Fruit fly (Drosophila melanogaster) whole organism, wandering third instar larva: ENCODE results near the gene ec.

ENCODE experiments used
- CG9705 ChIP-seq: fragments of 200-800 bp; sonication (Bioruptor generic); optimal IDR thresholded peaks from 2 replicates; lab custom pipeline; 2018; ENCODE audit warnings: missing biosample characterization, mild to moderate bottlenecking, missing genetic modification characterization
- CrebA ChIP-seq: fragments of 200-800 bp; sonication (Bioruptor generic); optimal IDR thresholded peaks from 2 replicates; lab custom pipeline; 2016; ENCODE audit warnings: missing biosample characterization, mild to moderate bottlenecking, missing genetic modification characterization, borderline replicate concordance
- Dfd ChIP-seq: fragments of >200 bp; optimal IDR thresholded peaks from 2 replicates; lab custom pipeline; 2017; ENCODE audit warnings: missing biosample characterization, missing genetic modification characterization
- Dif ChIP-seq: fragments of 200-275, 200-300 bp; sonication (Bioruptor generic); optimal IDR thresholded peaks from 2 replicates; lab custom pipeline; 2018; ENCODE audit warnings: missing biosample characterization, missing genetic modification characterization; ENCODE audit not compliant: partially characterized antibody
- GATAd ChIP-seq: sonication (Bioruptor generic); optimal IDR thresholded peaks from 2 replicates; lab custom pipeline; 2016; ENCODE audit warnings: missing biosample characterization, missing genetic modification characterization
- HLH106 ChIP-seq: fragments of 200-800 bp; optimal IDR thresholded peaks from 3 replicates; lab custom pipeline; 2019; ENCODE audit warnings: missing biosample characterization, mild to moderate bottlenecking, missing genetic modification characterization, moderate library complexity
- Hnf4 ChIP-seq: fragments of 200-800 bp; sonication (Bioruptor generic); optimal IDR thresholded peaks from 2 replicates; lab custom pipeline; 2016; ENCODE audit warnings: missing biosample characterization, mild to moderate bottlenecking, missing genetic modification characterization
- Hr78 ChIP-seq: fragments of >200 bp; optimal IDR thresholded peaks from 2 replicates; lab custom pipeline; 2017; ENCODE audit warnings: missing biosample characterization, missing genetic modification characterization
- Hr83 ChIP-seq: fragments of 200-300 bp; sonication (Bioruptor generic); optimal IDR thresholded peaks from 2 replicates; lab custom pipeline; 2016; ENCODE audit warnings: missing biosample characterization, mild to moderate bottlenecking, missing genetic modification characterization, moderate library complexity; ENCODE audit not compliant: poor library complexity, severe bottlenecking
- Jra ChIP-seq: sonication (Bioruptor generic); optimal IDR thresholded peaks from 2 replicates; lab custom pipeline; 2016; ENCODE audit warnings: missing biosample characterization, missing genetic modification characterization
- Mio ChIP-seq: sonication (Bioruptor generic); optimal IDR thresholded peaks from 2 replicates; lab custom pipeline; 2016; ENCODE audit warnings: missing biosample characterization, missing genetic modification characterization
- Myc ChIP-seq: fragments of >200 bp; optimal IDR thresholded peaks from 2 replicates; lab custom pipeline; 2017
- N ChIP-seq: fragments of >200 bp; optimal IDR thresholded peaks from 2 replicates; lab custom pipeline; 2018; ENCODE audit warnings: missing biosample characterization, missing external identifiers, missing genetic modification characterization
- OdsH ChIP-seq: fragments of 200-800 bp; sonication (Bioruptor generic); optimal IDR thresholded peaks from 2 replicates; lab custom pipeline; 2016; ENCODE audit warnings: missing biosample characterization, mild to moderate bottlenecking, missing genetic modification characterization
- Rel ChIP-seq, 2 experiments: fragments of 200-800 bp; sonication (Bioruptor generic) in 1 of 2; optimal IDR thresholded peaks; 2 replicates in 1 of 2; 3 replicates in 1 of 2; lab custom pipeline; 2016 to 2019; ENCODE audit warnings: mild to moderate bottlenecking in 2 of 2, missing biosample characterization in 2 of 2, missing genetic modification characterization in 2 of 2, moderate library complexity in 1 of 2
- Sp1 ChIP-seq: fragments of 200-800 bp; sonication (Bioruptor generic); optimal IDR thresholded peaks from 3 replicates; lab custom pipeline; 2019; ENCODE audit warnings: missing biosample characterization, mild to moderate bottlenecking, missing genetic modification characterization, moderate library complexity
- br ChIP-seq: fragments of 200-800 bp; sonication (Bioruptor generic); optimal IDR thresholded peaks from 2 replicates; lab custom pipeline; 2016; ENCODE audit warnings: missing biosample characterization, missing genetic modification characterization
- brk ChIP-seq: fragments of 200-800 bp; sonication (Bioruptor generic); optimal IDR thresholded peaks from 2 replicates; lab custom pipeline; 2016; ENCODE audit warnings: missing biosample characterization, mild to moderate bottlenecking, missing genetic modification characterization
- dl ChIP-seq, 2 experiments: fragments of 175-275, 200-275 bp in 1 of 2; fragments of 200-275 bp in 1 of 2; sonication (Bioruptor generic); optimal IDR thresholded peaks; lab custom pipeline; 2018; ENCODE audit warnings: mild to moderate bottlenecking in 2 of 2, missing biosample characterization in 2 of 2, missing genetic modification characterization in 2 of 2, moderate library complexity in 2 of 2; ENCODE audit not compliant: partially characterized antibody in 2 of 2, insufficient read depth in 1 of 2
- dmrt93B ChIP-seq: fragments of 200-800 bp; sonication (Bioruptor generic); optimal IDR thresholded peaks from 2 replicates; lab custom pipeline; 2018; ENCODE audit warnings: missing biosample characterization, mild to moderate bottlenecking, missing genetic modification characterization
- ey ChIP-seq: fragments of 200-800 bp; sonication (Bioruptor generic); optimal IDR thresholded peaks from 2 replicates; lab custom pipeline; 2016; ENCODE audit warnings: missing biosample characterization, missing genetic modification characterization
- fru ChIP-seq: fragments of 200-800 bp; sonication (Bioruptor generic); optimal IDR thresholded peaks from 3 replicates; lab custom pipeline; 2016; ENCODE audit warnings: missing biosample characterization, mild to moderate bottlenecking, missing genetic modification characterization
- h ChIP-seq: fragments of 200-800 bp; sonication (Bioruptor generic); optimal IDR thresholded peaks from 3 replicates; lab custom pipeline; 2016; ENCODE audit warnings: missing biosample characterization, mild to moderate bottlenecking, missing genetic modification characterization
- jim ChIP-seq: fragments of 175-275, 200-325 bp; sonication (Bioruptor generic); optimal IDR thresholded peaks from 2 replicates; lab custom pipeline; 2016; ENCODE audit warnings: missing biosample characterization, mild to moderate bottlenecking, missing genetic modification characterization
- lola ChIP-seq: fragments of >200 bp; optimal IDR thresholded peaks from 2 replicates; lab custom pipeline; 2017; ENCODE audit warnings: missing biosample characterization, missing genetic modification characterization
- psq ChIP-seq: fragments of 200-800 bp; sonication (Bioruptor generic); optimal IDR thresholded peaks from 3 replicates; lab custom pipeline; 2017; ENCODE audit warnings: missing biosample characterization, mild to moderate bottlenecking, missing genetic modification characterization, moderate library complexity
- rgr ChIP-seq: fragments of 200-800 bp; sonication (Bioruptor generic); optimal IDR thresholded peaks from 3 replicates; lab custom pipeline; 2016; ENCODE audit warnings: missing biosample characterization, mild to moderate bottlenecking, missing genetic modification characterization
- tai ChIP-seq: sonication (Bioruptor generic); optimal IDR thresholded peaks from 2 replicates; lab custom pipeline; 2016; ENCODE audit warnings: missing biosample characterization, missing genetic modification characterization
- usp ChIP-seq: fragments of >200 bp; optimal IDR thresholded peaks from 2 replicates; lab custom pipeline; 2017; ENCODE audit warnings: missing biosample characterization, missing genetic modification characterization
- woc ChIP-seq: sonication (Bioruptor generic); optimal IDR thresholded peaks from 2 replicates; lab custom pipeline; 2016; ENCODE audit warnings: missing biosample characterization, mild to moderate bottlenecking, missing genetic modification characterization

ec gene

DNA sequence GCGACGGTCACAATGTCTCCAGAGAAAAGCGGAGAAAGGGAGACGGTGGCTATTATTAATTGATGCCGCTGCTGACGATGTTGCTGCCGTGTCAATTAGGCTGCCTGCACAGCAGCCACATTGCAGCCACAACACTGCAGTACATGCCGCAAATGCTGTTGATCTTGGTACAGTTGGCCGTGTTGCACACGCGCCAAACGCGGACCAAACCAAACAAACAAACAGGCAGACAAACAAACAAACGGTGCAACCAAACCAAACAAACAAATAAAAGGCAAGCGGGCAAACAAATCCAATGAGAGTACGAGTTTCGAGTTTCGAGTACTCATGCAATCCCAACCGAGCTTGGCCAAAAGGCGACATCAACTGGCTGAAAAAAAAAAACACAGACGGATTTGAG is 20.7 kb downstream of the ec start:
- TF ChIP-seq Jra (no peak), Dif (GFP tag; lab: Kevin White, UChicago) (no peak), ey (no peak), Mio (no peak), psq (GFP tag; lab: Kevin White, UChicago) (no peak), CG9705 (GFP tag; lab: Kevin White, UChicago) (no peak), Sp1 (GFP tag; lab: Kevin White, UChicago) (no peak)

DNA sequence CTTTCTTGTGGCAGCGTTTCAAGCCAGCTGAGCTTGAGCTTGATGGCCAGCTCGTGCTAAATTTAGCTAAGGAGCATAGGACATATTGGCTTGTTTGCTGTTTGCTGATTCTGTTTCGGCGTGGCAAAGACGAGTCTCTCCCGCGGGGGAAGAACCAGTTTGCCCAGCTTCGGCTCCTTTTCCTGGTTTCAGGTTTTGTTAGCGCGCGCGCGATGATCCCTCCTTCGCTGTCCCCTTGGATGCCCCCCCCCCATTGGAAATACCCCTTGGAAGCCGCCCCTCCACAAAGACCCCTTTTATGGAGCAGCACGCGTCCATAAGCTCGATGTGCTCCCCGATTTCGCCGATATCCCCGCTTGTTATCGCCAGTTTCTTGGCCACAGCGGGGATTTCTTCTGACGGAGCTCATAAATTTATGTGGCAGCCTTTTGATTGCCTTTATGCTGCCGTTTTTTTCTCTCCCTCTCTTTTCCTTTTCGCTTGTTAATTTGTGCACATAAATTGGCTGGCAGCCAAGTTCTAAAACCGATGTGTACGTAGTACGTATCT is 21.7 kb downstream of the ec start:
- TF ChIP-seq Dif (GFP tag; lab: Kevin White, UChicago) (peak; percentile 35), usp (GFP tag; lab: Kevin White, UChicago) (no peak), Rel (GFP tag; optimal IDR thresholded peaks at IDR 0.05; lab: Kevin White, UChicago) (no peak), Rel (tag; optimal IDR thresholded peaks at IDR 0.05; lab: Kevin White, UChicago) (peak; percentile 90), fru (GFP tag; lab: Kevin White, UChicago) (no peak), HLH106 (tag; lab: Kevin White, UChicago) (no peak), psq (GFP tag; lab: Kevin White, UChicago) (peak; percentile 74)

dm6 chrX:3834955-3835763 is 23.7 kb downstream of the ec start:
- TF ChIP-seq brk (GFP tag; lab: Kevin White, UChicago): no peak
- TF ChIP-seq dl (GFP tag; optimal IDR thresholded peaks at IDR 0.05; lab: Kevin White, UChicago; ENCODE audit: insufficient read depth in 1 of 2, partially characterized antibody in 2 of 2): peak in 1 of 2 experiments; percentile 40
- TF ChIP-seq tai (GFP tag; lab: Kevin White, UChicago): no peak
- peak; percentile 93 for TF ChIP-seq psq (GFP tag; lab: Kevin White, UChicago)
- no peak for TF ChIP-seq Hr83
- TF ChIP-seq CrebA: peak; percentile 12
- TF ChIP-seq rgr (GFP tag; lab: Kevin White, UChicago): no peak
- TF ChIP-seq ey: no peak
- peak; percentile 49 for TF ChIP-seq Dif (GFP tag; lab: Kevin White, UChicago)

DNA sequence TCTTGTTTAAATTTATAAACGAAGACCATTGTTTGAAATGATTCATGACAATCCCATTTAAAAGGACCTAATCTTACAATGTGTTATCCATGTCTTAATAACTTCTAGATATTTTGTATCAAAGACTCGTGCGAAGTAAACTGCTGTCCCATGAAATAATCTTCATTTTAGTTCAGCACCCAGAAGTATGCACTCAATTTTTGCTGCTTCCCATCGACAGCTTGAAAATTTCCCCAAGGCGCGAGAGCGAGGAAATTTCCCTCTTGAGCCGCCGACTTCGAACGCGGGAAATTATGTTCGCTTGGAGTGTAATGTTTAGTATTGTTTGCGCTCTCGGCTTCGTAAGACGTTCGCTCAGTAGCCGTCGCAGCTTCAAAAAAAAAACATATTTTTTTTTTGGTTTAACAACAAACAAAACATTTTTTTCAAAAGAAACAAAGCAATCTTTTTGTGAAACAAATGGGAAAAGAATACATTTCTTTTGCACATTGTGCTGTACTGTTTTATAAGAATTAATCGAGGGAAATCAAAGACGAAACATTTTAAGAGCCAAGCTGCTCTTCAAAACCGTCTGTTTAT is 24.4 kb downstream of the ec start:
- TF ChIP-seq Myc (lab: Kevin White, UChicago) (peak; percentile 65), br (no peak), HLH106 (tag; lab: Kevin White, UChicago) (no peak), Jra (no peak), rgr (GFP tag; lab: Kevin White, UChicago) (no peak)

- TF ChIP-seq OdsH (no peak), lola (GFP tag; lab: Kevin White, UChicago) (no peak), psq (GFP tag; lab: Kevin White, UChicago) (no peak), jim (GFP tag; lab: Kevin White, UChicago) (no peak), Dfd (GFP tag; lab: Kevin White, UChicago) (no peak), N (GFP tag; lab: Kevin White, UChicago) (no peak), brk (GFP tag; lab: Kevin White, UChicago) (no peak), GATAd (GFP tag; lab: Kevin White, UChicago) (no peak), fru (GFP tag; lab: Kevin White, UChicago) (no peak), Hnf4 (GFP tag; lab: Kevin White, UChicago) (no peak), dmrt93B (no peak), Jra (no peak), Hr83 (no peak), h (no peak), CG9705 (GFP tag; lab: Kevin White, UChicago) (no peak), Hr78 (no peak), woc (GFP tag; lab: Kevin White, UChicago) (no peak), Dif (GFP tag; lab: Kevin White, UChicago) (no peak)
Observed at dm6 chrX:3837628-3838027, 26.1 kb downstream of the ec start.
